Worm (Caenorhabditis elegans): ENCODE measurements around the gene F01G10.6.

Gene F01G10.6

ce11 chrIV:10227534-10227933 is at the start of gene F01G10.6:
Gene F01G10.6, minus strand, starts transcription at chrIV:10227634.
- no peak for TF ChIP-seq spr-1 (tag; optimal IDR thresholded peaks at IDR 0.05)
- TF ChIP-seq zip-11 (GFP tag; IDR thresholded peaks at IDR 0.05): no peak
- no peak for TF ChIP-seq aly-2 (tag; optimal IDR thresholded peaks at IDR 0.05)
- TF ChIP-seq egl-43 (GFP tag; IDR thresholded peaks at IDR 0.05): no peak
- TF ChIP-seq R02D3.7 (tag; optimal IDR thresholded peaks at IDR 0.05): no peak
- TF ChIP-seq T20F7.1 (GFP tag; optimal IDR thresholded peaks at IDR 0.05): no peak
- no peak for TF ChIP-seq mdt-29 (GFP tag; IDR thresholded peaks at IDR 0.05)
- TF ChIP-seq hlh-11 (tag; optimal IDR thresholded peaks at IDR 0.05): no peak
- TF ChIP-seq ctbp-1 (GFP tag; IDR thresholded peaks at IDR 0.05): no peak
- TF ChIP-seq ceh-82 (tag; optimal IDR thresholded peaks at IDR 0.05): no peak
- no peak for TF ChIP-seq ztf-7 (tag; optimal IDR thresholded peaks at IDR 0.05)
- TF ChIP-seq Y48G9A.11 (GFP tag; IDR thresholded peaks at IDR 0.05): no peak
- no peak for TF ChIP-seq lsy-2 (tag; optimal IDR thresholded peaks at IDR 0.05)
- no peak for TF ChIP-seq php-3 (GFP tag; IDR thresholded peaks at IDR 0.05)
- no peak for TF ChIP-seq ama-1 (optimal IDR thresholded peaks at IDR 0.05)
- TF ChIP-seq vab-7 (GFP tag; IDR thresholded peaks at IDR 0.05): no peak
- no peak for TF ChIP-seq ceh-20 (GFP tag; IDR thresholded peaks at IDR 0.05)
- TF ChIP-seq mep-1 (tag; optimal IDR thresholded peaks at IDR 0.05): no peak
- TF ChIP-seq cey-2 (tag; optimal IDR thresholded peaks at IDR 0.05; ENCODE audit: borderline replicate concordance, insufficient read depth): no peak
- no peak for TF ChIP-seq Y75B8A.6 (GFP tag; IDR thresholded peaks at IDR 0.05)

ce11 chrIV:10276960-10277359 is 49.5 kb upstream of the F01G10.6 start, which contains the start of gene Y43C5A.7:
Gene Y43C5A.7, plus strand, starts transcription at chrIV:10277260.
- TF ChIP-seq madf-9 (GFP tag; conservative IDR thresholded peaks at IDR 0.05) (no peak), mxl-3 (GFP tag; optimal IDR thresholded peaks at IDR 0.05) (no peak), ceh-20 (GFP tag; IDR thresholded peaks at IDR 0.05) (no peak), ztf-7 (tag; optimal IDR thresholded peaks at IDR 0.05) (no peak), daf-12 (tag; optimal IDR thresholded peaks at IDR 0.05) (no peak), lin-38 (GFP tag; IDR thresholded peaks at IDR 0.05) (no peak), ceh-32 (tag; optimal IDR thresholded peaks at IDR 0.05; ENCODE audit: poor library complexity) (no peak), spr-3 (GFP tag; optimal IDR thresholded peaks at IDR 0.05) (no peak), T26A8.4 (GFP tag; IDR thresholded peaks at IDR 0.05) (no peak), zag-1 (tag; optimal IDR thresholded peaks at IDR 0.05) (no peak), nhr-25 (tag; optimal IDR thresholded peaks at IDR 0.05; ENCODE audit: borderline replicate concordance, insufficient read depth) (no peak)

ce11 chrIV:10275050-10275449 is 47.6 kb upstream of the F01G10.6 start:
- TF ChIP-seq arid-1 (GFP tag; conservative IDR thresholded peaks at IDR 0.05) (no peak), aha-1 (tag) (peak; percentile 95)

- TF ChIP-seq nhr-28 (tag; optimal IDR thresholded peaks at IDR 0.05) (peak; percentile 43), mdl-1 (tag; optimal IDR thresholded peaks at IDR 0.05) (peak in 1 of 2 experiments; percentile 20), lin-38 (GFP tag; IDR thresholded peaks at IDR 0.05) (no peak), daf-19 (GFP tag; conservative IDR thresholded peaks at IDR 0.05) (no peak), daf-16 (GFP tag; optimal IDR thresholded peaks at IDR 0.05) (no peak), daf-16 (tag; optimal IDR thresholded peaks at IDR 0.05) (no peak)
Observed at ce11 chrIV:10273781-10274313, 46.4 kb upstream of the F01G10.6 start, which contains the start of gene Y43C5A.3. Gene Y43C5A.3, plus strand, starts transcription at chrIV:10274036.

Data from whole organism, L4 larva.